Worm (Caenorhabditis elegans) whole organism, young adult: ENCODE measurements around the gene srw-73.

ENCODE experiments used
- C06A6.2 ChIP-seq: fragments of 200-800 bp; sonication (Bioruptor generic); conservative IDR thresholded peaks from 2 replicates; pipeline ENCODE4 v1.3.6; 2022; ENCODE audit warnings: missing genetic modification characterization, missing compliant biosample characterization
- Y79H2A.3 ChIP-seq: fragments of 200-800 bp; sonication (Bioruptor generic); conservative IDR thresholded peaks from 2 replicates; pipeline ENCODE4 v1.3.6; 2022; ENCODE audit warnings: missing genetic modification reagents, missing genetic modification characterization, missing compliant biosample characterization
- gei-17 ChIP-seq: fragments of 200-800 bp; sonication (Bioruptor generic); optimal IDR thresholded peaks from 2 replicates; lab custom pipeline; 2018; ENCODE audit warnings: mild to moderate bottlenecking, missing genetic modification characterization, missing compliant biosample characterization
- him-1 ChIP-seq: sonication (generic microtip); optimal IDR thresholded peaks from 2 replicates; lab custom pipeline; 2016; ENCODE audit warnings: missing genotype, missing genetic modification reagents, missing genetic modification characterization, missing compliant biosample characterization
- let-526 ChIP-seq: fragments of 200-800 bp; sonication (Bioruptor generic); IDR thresholded peaks from 2 replicates; pipeline ENCODE4 v1.3.6; 2022; ENCODE audit warnings: missing genetic modification reagents, missing genetic modification characterization, missing compliant biosample characterization
- mes-4 ChIP-seq: sonication (generic microtip); optimal IDR thresholded peaks from 2 replicates; lab custom pipeline; 2016; ENCODE audit warnings: missing genotype, missing genetic modification characterization, missing compliant biosample characterization
- pha-4 ChIP-seq: fragments of 150-350 bp; sonication (generic microtip); optimal IDR thresholded peaks from 2 replicates; lab custom pipeline; 2014; ENCODE audit warnings: missing biosample characterization, missing genetic modification reagents, missing genetic modification characterization
- sea-2 ChIP-seq: fragments of 200-800 bp; sonication (Bioruptor generic); IDR thresholded peaks from 2 replicates; pipeline ENCODE4 v1.3.6; 2022; ENCODE audit warnings: missing genetic modification characterization, missing compliant biosample characterization
- snpc-1.3 ChIP-seq: sonication (generic microtip); optimal IDR thresholded peaks from 2 replicates; lab custom pipeline; 2017; ENCODE audit warnings: missing genetic modification characterization, mild to moderate bottlenecking, missing compliant biosample characterization, antibody characterized with exemption, moderate library complexity, missing genotype, missing genetic modification reagents; ENCODE audit not compliant: insufficient read depth
- unc-62 ChIP-seq: fragments of 150-350 bp; optimal IDR thresholded peaks from 2 replicates; lab custom pipeline; 2014; ENCODE audit warnings: missing biosample characterization, missing genetic modification reagents, missing genetic modification characterization

DNA sequence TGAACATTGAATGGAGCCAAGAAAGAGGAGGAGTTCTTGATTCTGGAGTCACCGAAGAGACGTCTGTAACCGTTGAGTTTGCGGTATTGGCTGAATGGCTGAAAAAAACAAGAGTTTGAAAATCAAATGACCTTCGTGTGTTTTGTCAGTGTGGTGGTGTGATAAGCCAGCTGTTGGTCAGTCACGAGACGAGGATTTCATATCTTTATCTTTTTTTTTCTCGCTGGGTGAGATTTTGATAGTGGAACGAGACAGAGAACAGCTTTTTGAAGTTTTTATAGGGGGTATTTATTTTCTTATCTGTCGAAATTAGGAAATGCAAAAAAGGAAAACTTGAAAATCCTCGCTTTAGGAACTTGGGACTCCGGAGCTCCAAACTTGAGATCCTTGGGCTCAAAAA is 6.2 kb upstream of the srw-73 start:
- TF ChIP-seq sea-2 (no peak), gei-17 (GFP tag; lab: Kevin White, UChicago) (no peak), Y79H2A.3 (no peak), C06A6.2 (GFP tag; lab: Robert Waterston, UW) (no peak), let-526 (no peak), him-1 (no peak), snpc-1.3 (tag; lab: Kevin White, UChicago) (no peak), pha-4 (tag; lab: Kevin White, UChicago) (no peak), unc-62 (GFP tag; lab: Kevin White, UChicago) (no peak), mes-4 (tag; lab: Kevin White, UChicago) (no peak)
